Fruit fly (Drosophila melanogaster) Kc167 (cell line): ENCODE measurements around the gene CG5290.

Experiments used
- Myc ChIP-seq: fragments of >200 bp; optimal IDR thresholded peaks from 2 replicates; lab custom pipeline; 2017; ENCODE audit warnings: missing external identifiers
- Sin3A ChIP-seq: fragments of >200 bp; optimal IDR thresholded peaks from 2 replicates; lab custom pipeline; 2018; ENCODE audit warnings: missing external identifiers
- h ChIP-seq: fragments of >200 bp; optimal IDR thresholded peaks from 3 replicates; lab custom pipeline; 2018; ENCODE audit warnings: missing external identifiers
- insv ChIP-seq: fragments of >200 bp; optimal IDR thresholded peaks from 3 replicates; lab custom pipeline; 2018; ENCODE audit warnings: missing external identifiers
- psq ChIP-seq: fragments of >200 bp; optimal IDR thresholded peaks from 2 replicates; lab custom pipeline; 2017; ENCODE audit warnings: missing external identifiers
- ttk ChIP-seq: sonication (Bioruptor generic); optimal IDR thresholded peaks from 2 replicates; lab custom pipeline; 2017; ENCODE audit warnings: missing external identifiers

Gene CG5290

dm6 chr3L:17912448-17912847 lies at the start of gene CG5290:
CG5290 (minus strand) TSS chr3L:17912565.
- TF ChIP-seq Myc = no peak
- no peak for TF ChIP-seq psq (lab: Kevin White, UChicago)
- no peak for TF ChIP-seq ttk (lab: Kevin White, UChicago)
- no peak for TF ChIP-seq Sin3A (lab: Kevin White, UChicago)
- no peak for TF ChIP-seq insv (lab: Kevin White, UChicago)
- TF ChIP-seq h (lab: Kevin White, UChicago) = no peak

- TF ChIP-seq psq (lab: Kevin White, UChicago) (no peak), ttk (lab: Kevin White, UChicago) (no peak), Myc (no peak), h (lab: Kevin White, UChicago) (no peak), insv (lab: Kevin White, UChicago) (no peak), Sin3A (lab: Kevin White, UChicago) (no peak)
Observed at dm6 chr3L:17961608-17962007, 49.2 kb upstream of the CG5290 start.

DNA sequence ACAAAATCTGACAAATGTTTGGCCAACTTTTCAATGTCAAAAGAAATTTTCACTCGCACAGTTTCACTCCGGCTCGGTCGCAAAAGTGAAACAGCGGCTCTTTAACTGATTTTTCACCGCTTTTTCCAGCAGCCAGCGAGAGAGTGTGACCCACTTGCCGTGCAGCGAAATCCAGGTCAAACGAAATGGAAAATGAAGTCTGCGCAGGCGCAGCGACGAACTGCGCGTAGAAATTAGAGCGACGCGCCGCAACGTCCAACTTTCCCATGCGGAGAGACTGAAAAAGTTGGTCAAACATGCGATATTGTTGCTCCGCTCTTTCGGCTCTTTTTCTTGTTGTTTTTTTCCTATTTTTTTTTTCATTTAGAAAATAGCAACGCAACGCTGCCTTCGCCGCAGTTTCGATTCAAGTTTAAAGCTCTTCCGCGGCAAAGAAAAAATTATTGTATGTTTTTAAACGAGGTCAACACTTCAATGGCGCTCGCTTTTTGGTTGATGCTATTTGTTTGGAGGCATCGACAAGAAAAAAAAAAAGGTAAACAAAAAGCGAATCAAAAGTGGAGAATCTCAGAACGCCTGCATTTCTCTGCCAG lies 48.0 kb upstream of the CG5290 start:
- TF ChIP-seq h (lab: Kevin White, UChicago) (no peak), Myc (no peak)

dm6 chr3L:17958977-17959279 lies 46.6 kb upstream of the CG5290 start:
- TF ChIP-seq Myc (no peak), Sin3A (lab: Kevin White, UChicago) (no peak), psq (lab: Kevin White, UChicago) (no peak), insv (lab: Kevin White, UChicago) (no peak), h (lab: Kevin White, UChicago) (no peak), ttk (lab: Kevin White, UChicago) (no peak)

DNA sequence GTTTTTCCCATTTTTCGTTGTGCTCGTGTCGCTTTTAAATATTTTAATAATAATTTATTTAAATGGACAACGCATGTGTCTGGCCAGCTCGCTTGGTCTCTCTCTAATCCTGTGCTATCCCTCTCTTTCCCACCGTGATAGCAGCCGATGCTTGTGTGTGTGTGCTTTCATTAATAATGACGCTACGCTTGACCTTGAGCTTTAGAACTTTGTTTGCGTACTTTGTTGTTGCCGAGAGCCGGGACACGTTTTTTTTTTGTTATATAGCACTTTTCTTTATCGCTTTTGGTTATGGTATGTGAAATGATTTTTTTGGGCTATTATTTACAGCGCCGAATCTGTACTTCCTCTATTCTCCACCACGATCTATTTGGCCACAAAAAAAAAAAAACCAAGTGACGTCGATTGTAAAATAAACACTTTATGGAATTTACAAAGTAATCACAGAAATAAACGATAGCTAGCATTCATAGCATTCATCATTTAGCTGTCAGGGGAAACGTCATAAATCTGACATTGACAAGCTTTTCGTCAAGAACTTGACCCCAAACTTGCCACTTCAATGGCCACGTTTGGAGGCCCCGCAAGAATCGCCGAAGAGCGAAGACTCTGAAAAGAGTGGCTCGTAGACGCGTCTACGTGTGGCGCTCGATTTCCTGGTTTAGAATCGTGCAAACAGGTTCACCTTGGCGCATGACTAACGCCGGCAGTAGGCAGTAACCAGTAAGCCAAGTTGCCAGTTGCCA lies 46.0 kb upstream of the CG5290 start:
- no peak for TF ChIP-seq h (lab: Kevin White, UChicago)
- TF ChIP-seq Sin3A (lab: Kevin White, UChicago) = no peak
- no peak for TF ChIP-seq psq (lab: Kevin White, UChicago)
- TF ChIP-seq Myc = no peak
- no peak for TF ChIP-seq ttk (lab: Kevin White, UChicago)
- no peak for TF ChIP-seq insv (lab: Kevin White, UChicago)

- TF ChIP-seq Sin3A (lab: Kevin White, UChicago) = no peak
- no peak for TF ChIP-seq psq (lab: Kevin White, UChicago)
- no peak for TF ChIP-seq ttk (lab: Kevin White, UChicago)
- TF ChIP-seq insv (lab: Kevin White, UChicago) = no peak
- no peak for TF ChIP-seq Myc
- no peak for TF ChIP-seq h (lab: Kevin White, UChicago)
Observed at dm6 chr3L:17956369-17957007, 44.1 kb upstream of the CG5290 start.

- no peak for TF ChIP-seq ttk (lab: Kevin White, UChicago)
Observed at dm6 chr3L:17950132-17950815, 37.9 kb upstream of the CG5290 start.

dm6 chr3L:17949507-17950027 lies 37.2 kb upstream of the CG5290 start:
- no peak for TF ChIP-seq Myc
- TF ChIP-seq ttk (lab: Kevin White, UChicago) = no peak
- TF ChIP-seq h (lab: Kevin White, UChicago) = no peak
- no peak for TF ChIP-seq Sin3A (lab: Kevin White, UChicago)
- TF ChIP-seq insv (lab: Kevin White, UChicago) = no peak

DNA sequence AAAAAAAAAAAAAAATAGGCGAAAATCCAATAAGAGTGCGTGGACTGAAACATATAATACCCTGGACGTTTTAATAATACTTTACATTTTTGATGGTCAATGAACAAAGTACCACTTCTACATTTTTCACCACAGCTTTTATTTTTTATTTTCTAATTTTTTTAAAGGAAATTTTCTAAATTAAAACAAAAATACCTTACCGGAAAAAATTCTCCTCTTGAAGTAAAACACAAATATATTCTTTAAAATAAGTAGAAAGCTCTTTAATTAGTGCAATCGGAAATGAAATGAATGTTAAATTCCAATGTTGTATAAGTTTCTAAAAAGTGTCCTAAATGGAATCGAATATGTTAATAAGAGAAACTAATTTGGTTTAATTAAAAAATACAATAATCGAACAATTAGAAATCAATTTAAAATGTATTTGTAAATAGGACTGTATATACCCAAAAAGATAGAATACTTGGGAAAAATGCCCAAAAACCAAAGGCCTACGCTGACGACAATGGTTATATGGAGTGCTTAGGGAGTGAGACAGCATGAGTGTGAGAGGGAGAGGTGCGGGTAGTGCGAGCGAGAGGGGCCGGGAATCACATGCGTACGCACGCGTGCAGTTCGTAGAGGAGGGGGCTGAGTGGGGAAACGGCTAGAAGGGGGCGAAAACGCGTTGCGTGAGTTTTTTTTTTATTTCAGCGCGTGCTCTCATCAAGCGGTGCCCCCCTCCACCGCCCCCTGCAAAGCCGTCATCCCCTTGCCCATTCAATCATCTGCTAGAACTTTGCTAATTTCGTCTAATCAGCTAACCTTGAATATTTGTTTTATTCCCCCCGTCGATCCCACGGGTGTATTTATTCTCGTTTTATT lies 36.5 kb upstream of the CG5290 start:
- no peak for TF ChIP-seq ttk (lab: Kevin White, UChicago)
- TF ChIP-seq insv (lab: Kevin White, UChicago) = no peak
- TF ChIP-seq Sin3A (lab: Kevin White, UChicago) = no peak
- TF ChIP-seq Myc = no peak
- TF ChIP-seq h (lab: Kevin White, UChicago) = no peak
- TF ChIP-seq psq (lab: Kevin White, UChicago) = no peak

- TF ChIP-seq Sin3A (lab: Kevin White, UChicago) (no peak), ttk (lab: Kevin White, UChicago) (no peak), Myc (no peak), psq (lab: Kevin White, UChicago) (no peak), h (lab: Kevin White, UChicago) (no peak), insv (lab: Kevin White, UChicago) (no peak)
Observed at dm6 chr3L:17948195-17948594, 35.8 kb upstream of the CG5290 start.

- TF ChIP-seq ttk (lab: Kevin White, UChicago) (no peak), psq (lab: Kevin White, UChicago) (no peak), h (lab: Kevin White, UChicago) (no peak), Sin3A (lab: Kevin White, UChicago) (no peak), insv (lab: Kevin White, UChicago) (no peak), Myc (no peak)
Observed at dm6 chr3L:17947296-17947713, 34.9 kb upstream of the CG5290 start.
